Worm (Caenorhabditis elegans) whole organism, late embryonic: Measurements from ENCODE around the gene srd-41.

ENCODE experiments used
- C38D4.7 ChIP-seq: fragments of 200-800 bp; sonication (Bioruptor generic); optimal IDR thresholded peaks from 2 replicates; lab custom pipeline; 2018; ENCODE audit warnings: mild to moderate bottlenecking, missing genetic modification characterization, moderate library complexity, missing compliant biosample characterization
- F13H6.1 ChIP-seq: sonication (generic microtip); optimal IDR thresholded peaks from 2 replicates; lab custom pipeline; 2016; ENCODE audit warnings: missing genetic modification characterization, missing compliant biosample characterization
- K09A11.1 ChIP-seq: sonication (generic microtip); optimal IDR thresholded peaks from 2 replicates; lab custom pipeline; 2017; ENCODE audit warnings: antibody characterized with exemption, mild to moderate bottlenecking, missing genetic modification characterization, missing compliant biosample characterization; ENCODE audit not compliant: insufficient read depth
- T23F11.4 ChIP-seq: fragments of 200-800 bp; sonication (Bioruptor generic); optimal IDR thresholded peaks from 2 replicates; lab custom pipeline; 2018; ENCODE audit warnings: mild to moderate bottlenecking, missing genetic modification characterization, missing compliant biosample characterization
- Y22D7AL.16 ChIP-seq: sonication (generic microtip); optimal IDR thresholded peaks from 2 replicates; lab custom pipeline; 2016; ENCODE audit warnings: missing genetic modification characterization, missing compliant biosample characterization
- ama-1 ChIP-seq: fragments of 150-350 bp; optimal IDR thresholded peaks from 2 replicates; lab custom pipeline; 2014
- ceh-14 ChIP-seq: sonication (generic microtip); optimal IDR thresholded peaks from 2 replicates; lab custom pipeline; 2016; ENCODE audit warnings: missing genotype, missing genetic modification characterization, missing compliant biosample characterization
- ceh-2 ChIP-seq: sonication (generic microtip); optimal IDR thresholded peaks from 2 replicates; lab custom pipeline; 2016; ENCODE audit warnings: missing genotype, missing genetic modification characterization, missing compliant biosample characterization
- ceh-22 ChIP-seq: sonication (generic microtip); optimal IDR thresholded peaks from 2 replicates; lab custom pipeline; 2017; ENCODE audit warnings: missing biosample characterization, missing genetic modification characterization
- ceh-24 ChIP-seq: sonication (generic microtip); optimal IDR thresholded peaks from 2 replicates; lab custom pipeline; 2016; ENCODE audit warnings: mild to moderate bottlenecking, missing genetic modification characterization, missing compliant biosample characterization
- ceh-6 ChIP-seq: fragments of 200-800 bp; sonication (Bioruptor generic); optimal IDR thresholded peaks from 2 replicates; lab custom pipeline; 2018; ENCODE audit warnings: mild to moderate bottlenecking, missing genetic modification characterization, missing compliant biosample characterization
- che-1 ChIP-seq: sonication (generic microtip); optimal IDR thresholded peaks from 2 replicates; lab custom pipeline; 2016; ENCODE audit warnings: mild to moderate bottlenecking, missing genetic modification characterization, missing compliant biosample characterization
- dve-1 ChIP-seq: sonication (generic microtip); optimal IDR thresholded peaks from 2 replicates; lab custom pipeline; 2017; ENCODE audit warnings: antibody characterized with exemption, mild to moderate bottlenecking, missing genetic modification characterization, missing compliant biosample characterization
- elt-2 ChIP-seq: sonication (generic microtip); optimal IDR thresholded peaks from 2 replicates; lab custom pipeline; 2016; ENCODE audit warnings: missing genetic modification reagents, missing genetic modification characterization, missing compliant biosample characterization
- elt-4 ChIP-seq: sonication (generic microtip); optimal IDR thresholded peaks from 2 replicates; lab custom pipeline; 2016; ENCODE audit warnings: missing genetic modification characterization, missing compliant biosample characterization
- eyg-1 ChIP-seq: sonication (generic microtip); optimal IDR thresholded peaks from 2 replicates; lab custom pipeline; 2016; ENCODE audit warnings: missing genotype, missing genetic modification characterization, missing compliant biosample characterization
- fax-1 ChIP-seq: sonication (generic microtip); optimal IDR thresholded peaks from 2 replicates; lab custom pipeline; 2016; ENCODE audit warnings: missing genotype, missing genetic modification characterization, missing compliant biosample characterization
- fkh-10 ChIP-seq: fragments of 150-350 bp; optimal IDR thresholded peaks from 2 replicates; lab custom pipeline; 2014; ENCODE audit warnings: missing biosample characterization, missing genetic modification reagents, missing genetic modification characterization
- gmeb-2 ChIP-seq: sonication (generic microtip); optimal IDR thresholded peaks from 2 replicates; lab custom pipeline; 2016; ENCODE audit warnings: missing genetic modification characterization, inconsistent platforms, missing compliant biosample characterization
- hlh-15 ChIP-seq: sonication (generic microtip); optimal IDR thresholded peaks from 2 replicates; lab custom pipeline; 2016; ENCODE audit warnings: missing genetic modification characterization, missing compliant biosample characterization
- hlh-30 ChIP-seq: sonication (generic microtip); optimal IDR thresholded peaks from 2 replicates; lab custom pipeline; 2017; ENCODE audit warnings: antibody characterized with exemption, missing genetic modification characterization, missing compliant biosample characterization; ENCODE audit not compliant: insufficient read depth
- madf-2 ChIP-seq: sonication (generic microtip); optimal IDR thresholded peaks from 2 replicates; lab custom pipeline; 2017; ENCODE audit warnings: missing genetic modification characterization, missing compliant biosample characterization
- nfya-1 ChIP-seq: sonication (generic microtip); optimal IDR thresholded peaks from 2 replicates; lab custom pipeline; 2017; ENCODE audit warnings: missing genetic modification characterization, mild to moderate bottlenecking, missing compliant biosample characterization, antibody characterized with exemption, moderate library complexity
- nhr-11 ChIP-seq: fragments of 150-350 bp; optimal IDR thresholded peaks from 2 replicates; lab custom pipeline; 2014; ENCODE audit warnings: missing biosample characterization, missing genetic modification characterization
- nhr-232 ChIP-seq: sonication (generic microtip); optimal IDR thresholded peaks from 2 replicates; lab custom pipeline; 2016; ENCODE audit warnings: missing genetic modification characterization, missing compliant biosample characterization
- pax-1 ChIP-seq: fragments of 150-350 bp; optimal IDR thresholded peaks from 2 replicates; lab custom pipeline; 2014; ENCODE audit warnings: missing biosample characterization, missing genetic modification characterization
- pha-2 ChIP-seq: sonication (generic microtip); optimal IDR thresholded peaks from 2 replicates; lab custom pipeline; 2017; ENCODE audit warnings: mild to moderate bottlenecking, missing genetic modification characterization, missing compliant biosample characterization
- ref-2 ChIP-seq: sonication (generic microtip); optimal IDR thresholded peaks from 2 replicates; lab custom pipeline; 2016; ENCODE audit warnings: missing genetic modification characterization, missing compliant biosample characterization
- rnt-1 ChIP-seq: sonication (generic microtip); optimal IDR thresholded peaks from 2 replicates; lab custom pipeline; 2016; ENCODE audit warnings: missing genetic modification characterization, missing compliant biosample characterization
- sdc-2 ChIP-seq: sonication (generic microtip); optimal IDR thresholded peaks from 2 replicates; lab custom pipeline; 2016; ENCODE audit warnings: missing genotype, missing genetic modification characterization, missing compliant biosample characterization
- sox-2 ChIP-seq: fragments of 200-800 bp; sonication (Bioruptor generic); IDR thresholded peaks from 2 replicates; pipeline ENCODE4 v1.3.6; 2022; ENCODE audit warnings: missing genetic modification reagents, missing genetic modification characterization, missing compliant biosample characterization
- sox-4 ChIP-seq: sonication (generic microtip); optimal IDR thresholded peaks from 2 replicates; lab custom pipeline; 2017; ENCODE audit warnings: mild to moderate bottlenecking, missing genetic modification characterization, inconsistent platforms, missing compliant biosample characterization
- syd-9 ChIP-seq: sonication (generic microtip); optimal IDR thresholded peaks from 2 replicates; lab custom pipeline; 2016; ENCODE audit warnings: mild to moderate bottlenecking, missing genetic modification characterization, moderate library complexity, missing compliant biosample characterization
- ttx-3 ChIP-seq: sonication (generic microtip); optimal IDR thresholded peaks from 2 replicates; lab custom pipeline; 2016; ENCODE audit warnings: missing genetic modification reagents, missing genetic modification characterization, missing compliant biosample characterization
- unc-55 ChIP-seq: sonication (generic microtip); optimal IDR thresholded peaks from 2 replicates; lab custom pipeline; 2017; ENCODE audit warnings: missing biosample characterization, missing genetic modification reagents, missing genetic modification characterization
- unc-86 ChIP-seq: sonication (generic microtip); optimal IDR thresholded peaks from 2 replicates; lab custom pipeline; 2016; ENCODE audit warnings: missing genetic modification characterization, missing compliant biosample characterization
- ztf-16 ChIP-seq: sonication (generic microtip); optimal IDR thresholded peaks from 2 replicates; lab custom pipeline; 2017; ENCODE audit warnings: missing genetic modification characterization, missing compliant biosample characterization

srd-41 gene

ce11 chrX:12285496-12285895 lies 41.0 kb upstream of the srd-41 start, which contains the start of gene lips-2:
Gene lips-2, plus strand, starts transcription at chrX:12285796.
- no peak for TF ChIP-seq sox-2 (GFP tag; lab: Robert Waterston, UW)
- TF ChIP-seq hlh-30 (tag; lab: Kevin White, UChicago), result no peak
- TF ChIP-seq ceh-6, result no peak

- no peak for TF ChIP-seq hlh-30 (tag; lab: Kevin White, UChicago)
- TF ChIP-seq hlh-15 (tag; lab: Kevin White, UChicago), result no peak
- TF ChIP-seq elt-2 (tag; lab: Kevin White, UChicago), result no peak
- TF ChIP-seq syd-9, result no peak
- no peak for TF ChIP-seq ceh-2
- TF ChIP-seq nhr-232 (tag; lab: Kevin White, UChicago), result no peak
- no peak for TF ChIP-seq sdc-2 (tag; lab: Kevin White, UChicago)
- no peak for TF ChIP-seq ama-1 (lab: Kevin White, UChicago)
- TF ChIP-seq C38D4.7 (GFP tag; lab: Kevin White, UChicago), result no peak
- no peak for TF ChIP-seq eyg-1 (tag; lab: Kevin White, UChicago)
- TF ChIP-seq pha-2 (tag; lab: Kevin White, UChicago), result no peak
- TF ChIP-seq ztf-16 (tag; lab: Kevin White, UChicago), result no peak
- no peak for TF ChIP-seq sox-4 (tag; lab: Kevin White, UChicago)
- TF ChIP-seq nfya-1 (tag; lab: Kevin White, UChicago), result no peak
- no peak for TF ChIP-seq pax-1 (tag; lab: Kevin White, UChicago)
- no peak for TF ChIP-seq dve-1 (tag; lab: Kevin White, UChicago)
- no peak for TF ChIP-seq unc-86 (tag; lab: Kevin White, UChicago)
- TF ChIP-seq, all 69 proteins: peak for 0
These were observed 38.3 kb upstream of the srd-41 start, which contains the start of gene C04B4.5 for ce11 chrX:12288254-12288653. Gene C04B4.5, minus strand, starts transcription at chrX:12288354.

- no peak for TF ChIP-seq gmeb-2 (tag; lab: Kevin White, UChicago)
- no peak for TF ChIP-seq K09A11.1 (tag; lab: Kevin White, UChicago)
- TF ChIP-seq ttx-3 (tag; lab: Kevin White, UChicago), result no peak
- no peak for TF ChIP-seq nhr-11 (tag; lab: Kevin White, UChicago)
- no peak for TF ChIP-seq fax-1 (tag; lab: Kevin White, UChicago)
- TF ChIP-seq ref-2 (tag; lab: Kevin White, UChicago), result no peak
These were observed 36.0 kb upstream of the srd-41 start, which contains the start of gene C04B4.4 for ce11 chrX:12290539-12290938. Gene C04B4.4, plus strand, starts transcription at chrX:12290839.

- TF ChIP-seq che-1 (tag; lab: Kevin White, UChicago), result no peak
- TF ChIP-seq ceh-24 (tag; lab: Kevin White, UChicago), result no peak
- TF ChIP-seq F13H6.1 (tag; lab: Kevin White, UChicago), result no peak
- TF ChIP-seq fkh-10 (GFP tag; lab: Kevin White, UChicago), result no peak
- TF ChIP-seq madf-2, result no peak
- no peak for TF ChIP-seq eyg-1 (tag; lab: Kevin White, UChicago)
- TF ChIP-seq unc-55 (GFP tag; lab: Kevin White, UChicago), result no peak
- no peak for TF ChIP-seq gmeb-2 (tag; lab: Kevin White, UChicago)
- no peak for TF ChIP-seq T23F11.4 (GFP tag; lab: Kevin White, UChicago)
These were observed 32.3 kb upstream of the srd-41 start, which contains the start of gene W06D11.1 for ce11 chrX:12294263-12294662. Gene W06D11.1, plus strand, starts transcription at chrX:12294563.

ce11 chrX:12296392-12296791 lies 30.1 kb upstream of the srd-41 start, which contains the start of gene W06D11.2:
Gene W06D11.2, minus strand, starts transcription at chrX:12296730.
- no peak for TF ChIP-seq ceh-22
- TF ChIP-seq elt-4 (tag; lab: Kevin White, UChicago), result no peak
- no peak for TF ChIP-seq madf-2
- no peak for TF ChIP-seq fkh-10 (GFP tag; lab: Kevin White, UChicago)
- TF ChIP-seq rnt-1, result no peak
- TF ChIP-seq elt-2 (tag; lab: Kevin White, UChicago), result no peak
- no peak for TF ChIP-seq Y22D7AL.16 (tag; lab: Kevin White, UChicago)
- TF ChIP-seq hlh-30 (tag; lab: Kevin White, UChicago), result no peak
- TF ChIP-seq sox-4 (tag; lab: Kevin White, UChicago), result no peak
- TF ChIP-seq ceh-14 (tag; lab: Kevin White, UChicago), result no peak
- TF ChIP-seq unc-55 (GFP tag; lab: Kevin White, UChicago), result no peak
